Fruit fly (Drosophila melanogaster): ENCODE measurements around the gene mtd.

The mtd gene

dm6 chr3R:5364539-5365273, 14.5 kb upstream of the mtd start (continued):
- no peak for TF ChIP-seq Opbp (GFP tag; IDR thresholded peaks at IDR 0.05; ENCODE audit: partially characterized antibody)
- TF ChIP-seq CG15269 (tag; optimal IDR thresholded peaks at IDR 0.05) = no peak
- TF ChIP-seq Nf-YC (tag; optimal IDR thresholded peaks at IDR 0.05) = peak; percentile 4
- peak; percentile 36 for TF ChIP-seq caup (GFP tag; optimal IDR thresholded peaks at IDR 0.05; ENCODE audit: severe bottlenecking)
- no peak for TF ChIP-seq CG17359 (tag; optimal IDR thresholded peaks at IDR 0.05)
- TF ChIP-seq peb (GFP tag; IDR thresholded peaks at IDR 0.05) = no peak
- TF ChIP-seq gro (GFP tag; optimal IDR thresholded peaks at IDR 0.05) = peak; percentile 13
- no peak for TF ChIP-seq Ravus (GFP tag; IDR thresholded peaks at IDR 0.05)
- no peak for TF ChIP-seq dati (GFP tag; IDR thresholded peaks at IDR 0.05)
- TF ChIP-seq CrebB (tag; optimal IDR thresholded peaks at IDR 0.05) = no peak
- TF ChIP-seq Gug (GFP tag; IDR thresholded peaks at IDR 0.05) = no peak
- no peak for TF ChIP-seq CG34224 (GFP tag; IDR thresholded peaks at IDR 0.05; ENCODE audit: partially characterized antibody)
- TF ChIP-seq hb (GFP tag; IDR thresholded peaks at IDR 0.05; ENCODE audit: partially characterized antibody) = no peak
- peak in 1 of 2 experiments; percentile 79 for TF ChIP-seq Eip74EF (GFP tag; optimal IDR thresholded peaks at IDR 0.05)
- peak; percentile 40 for TF ChIP-seq fd3F (GFP tag; optimal IDR thresholded peaks at IDR 0.05)
- no peak for TF ChIP-seq CG13287 (GFP tag; IDR thresholded peaks at IDR 0.05; ENCODE audit: partially characterized antibody)
- TF ChIP-seq Ada2b (GFP tag; IDR thresholded peaks at IDR 0.05) = no peak
- TF ChIP-seq BEAF-32 (GFP tag; optimal IDR thresholded peaks at IDR 0.05) = no peak
- TF ChIP-seq chm (GFP tag; IDR thresholded peaks at IDR 0.05) = 0 out of 2 replicates have a peak, but pooled peaks have one; percentile 16
- no peak for TF ChIP-seq vfl (GFP tag; optimal IDR thresholded peaks at IDR 0.05)
- TF ChIP-seq Atf3 (GFP tag; optimal IDR thresholded peaks at IDR 0.05) = no peak
- 0 out of 2 replicates have a peak, but pooled peaks have one; percentile 16 for TF ChIP-seq CG9932 (GFP tag; IDR thresholded peaks at IDR 0.05)
- peak; percentile 46 for TF ChIP-seq CG13296 (GFP tag; optimal IDR thresholded peaks at IDR 0.05)
- peak; percentile 43 for TF ChIP-seq CG7987 (GFP tag; optimal IDR thresholded peaks at IDR 0.05)
- no peak for TF ChIP-seq CG4328 (GFP tag; optimal IDR thresholded peaks at IDR 0.05)
- TF ChIP-seq CG34376 (GFP tag; optimal IDR thresholded peaks at IDR 0.05) = peak; percentile 63
- TF ChIP-seq Hr39 (optimal IDR thresholded peaks at IDR 0.05) = no peak
- no peak for TF ChIP-seq CG17612 (GFP tag; IDR thresholded peaks at IDR 0.05)
- TF ChIP-seq CHES-1-like (GFP tag; optimal IDR thresholded peaks at IDR 0.05) = no peak
- no peak for TF ChIP-seq usp (GFP tag; optimal IDR thresholded peaks at IDR 0.05)
- no peak for TF ChIP-seq CG2202 (tag; optimal IDR thresholded peaks at IDR 0.05)
- TF ChIP-seq Rfx (GFP tag; IDR thresholded peaks at IDR 0.05) = no peak
- TF ChIP-seq CG13624 (GFP tag; optimal IDR thresholded peaks at IDR 0.05) = no peak
- no peak for TF ChIP-seq CG17912 (GFP tag; optimal IDR thresholded peaks at IDR 0.05)
- TF ChIP-seq CG2678 (tag; optimal IDR thresholded peaks at IDR 0.05) = peak; percentile 29
- TF ChIP-seq CG12155 (GFP tag; optimal IDR thresholded peaks at IDR 0.05) = no peak
- peak; percentile 39 for TF ChIP-seq sug (tag; optimal IDR thresholded peaks at IDR 0.05)
- no peak for TF ChIP-seq dmrt99B (tag; optimal IDR thresholded peaks at IDR 0.05)
- TF ChIP-seq Neu2 (GFP tag; optimal IDR thresholded peaks at IDR 0.05; ENCODE audit: borderline replicate concordance) = no peak
- peak; percentile 13 for TF ChIP-seq CG17568 (GFP tag; optimal IDR thresholded peaks at IDR 0.05)
- TF ChIP-seq CG11085 (GFP tag; IDR thresholded peaks at IDR 0.05) = no peak
- no peak for TF ChIP-seq CG7357 (GFP tag; IDR thresholded peaks at IDR 0.05)
- TF ChIP-seq BtbVII (GFP tag; optimal IDR thresholded peaks at IDR 0.05) = peak; percentile 25
- no peak for TF ChIP-seq kay (GFP tag; optimal IDR thresholded peaks at IDR 0.05)
- no peak for TF ChIP-seq gsb (GFP tag; IDR thresholded peaks at IDR 0.05)
- no peak for TF ChIP-seq toy (GFP tag; IDR thresholded peaks at IDR 0.05)
- peak; percentile 27 for TF ChIP-seq sens (GFP tag)
- no peak for TF ChIP-seq gce (GFP tag; IDR thresholded peaks at IDR 0.05)
- 0 out of 3 replicates have a peak, but pooled peaks have one; percentile 16 for TF ChIP-seq H15 (GFP tag; IDR thresholded peaks at IDR 0.05)
- no peak for TF ChIP-seq Dref (GFP tag; IDR thresholded peaks at IDR 0.05)

Data from whole organism, embryonic.